Fruit fly (Drosophila melanogaster) Kc167 (cell line): ENCODE data around the gene CG10063.

ENCODE experiments used
- Myc ChIP-seq: fragments of >200 bp; optimal IDR thresholded peaks from 2 replicates; lab custom pipeline; 2017; ENCODE audit warnings: missing external identifiers
- Sin3A ChIP-seq: fragments of >200 bp; optimal IDR thresholded peaks from 2 replicates; lab custom pipeline; 2018; ENCODE audit warnings: missing external identifiers
- h ChIP-seq: fragments of >200 bp; optimal IDR thresholded peaks from 3 replicates; lab custom pipeline; 2018; ENCODE audit warnings: missing external identifiers
- insv ChIP-seq: fragments of >200 bp; optimal IDR thresholded peaks from 3 replicates; lab custom pipeline; 2018; ENCODE audit warnings: missing external identifiers
- psq ChIP-seq: fragments of >200 bp; optimal IDR thresholded peaks from 2 replicates; lab custom pipeline; 2017; ENCODE audit warnings: missing external identifiers
- ttk ChIP-seq: sonication (Bioruptor generic); optimal IDR thresholded peaks from 2 replicates; lab custom pipeline; 2017; ENCODE audit warnings: missing external identifiers

DNA sequence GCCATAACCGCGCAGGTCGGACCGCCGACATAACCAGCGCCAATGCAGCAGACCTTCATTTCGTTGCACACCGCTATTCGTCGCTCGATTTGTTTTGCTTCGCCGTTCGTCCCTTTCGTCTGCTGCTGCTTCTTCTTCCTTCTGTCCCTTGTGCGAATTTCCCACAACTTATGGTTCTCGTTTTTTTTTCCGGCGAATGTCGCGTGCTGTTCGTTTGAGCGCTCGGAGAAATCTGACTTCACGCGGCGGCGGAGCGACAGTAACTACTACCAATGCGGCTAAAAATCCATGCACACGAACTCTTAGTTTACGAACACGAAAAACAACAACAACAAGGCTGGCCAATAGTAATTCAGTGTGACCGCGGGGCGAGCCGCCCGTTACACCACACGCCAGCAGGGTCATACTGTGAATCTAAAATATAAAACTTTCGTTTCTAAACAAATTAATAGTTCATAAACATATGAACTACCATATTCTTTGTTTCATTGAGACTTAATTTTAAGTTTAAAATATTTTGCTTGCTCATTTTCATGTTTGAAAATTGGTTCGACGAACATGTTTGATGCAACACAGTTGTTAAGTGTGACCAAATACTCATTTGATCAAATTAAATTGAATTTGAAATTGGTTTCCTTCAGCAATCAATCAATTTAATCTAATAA, 7.6 kb downstream of the CG10063 start, which contains the start of gene sgl:
- TF ChIP-seq h (lab: Kevin White, UChicago) (no peak), psq (lab: Kevin White, UChicago) (no peak), ttk (lab: Kevin White, UChicago) (no peak), Myc (lab: Kevin White, UChicago) (no peak), Sin3A (lab: Kevin White, UChicago) (no peak), insv (no peak)
